Worm (Caenorhabditis elegans): ENCODE data around the gene btb-4.

ce11 chrII:1986979-1987378 is 45.1 kb upstream of the btb-4 start, which contains the start of gene Y16E11A.4:
- TF ChIP-seq ceh-44 (GFP tag; IDR thresholded peaks at IDR 0.05) = no peak
- no peak for TF ChIP-seq F26F4.8 (GFP tag; conservative IDR thresholded peaks at IDR 0.05)
- no peak for TF ChIP-seq fos-1 (tag; optimal IDR thresholded peaks at IDR 0.05)
- TF ChIP-seq mep-1 (tag; optimal IDR thresholded peaks at IDR 0.05) = no peak
- TF ChIP-seq ceh-82 (tag; optimal IDR thresholded peaks at IDR 0.05) = no peak
- TF ChIP-seq ama-1 (optimal IDR thresholded peaks at IDR 0.05) = no peak
- no peak for TF ChIP-seq ceh-28 (tag; optimal IDR thresholded peaks at IDR 0.05)
- no peak for TF ChIP-seq ztf-11 (tag; optimal IDR thresholded peaks at IDR 0.05)
- no peak for TF ChIP-seq nhr-237 (tag; optimal IDR thresholded peaks at IDR 0.05)
